Worm (Caenorhabditis elegans) whole organism, L4 larva: ENCODE data around the gene lgc-48.

Experiments used
- D1046.2 ChIP-seq: fragments of 200-800 bp; sonication (Bioruptor generic); IDR thresholded peaks from 2 replicates; pipeline ENCODE4 v1.3.6; 2022; ENCODE audit warnings: missing genetic modification characterization, missing compliant biosample characterization
- F10B5.3 ChIP-seq: sonication (generic microtip); optimal IDR thresholded peaks from 2 replicates; lab custom pipeline; 2016; ENCODE audit warnings: mild to moderate bottlenecking, missing genetic modification characterization, missing compliant biosample characterization
- F44E2.7 ChIP-seq: fragments of 200-800 bp; sonication (Bioruptor generic); IDR thresholded peaks from 2 replicates; pipeline ENCODE4 v2.1.2; 2022; ENCODE audit warnings: missing genetic modification characterization, missing compliant biosample characterization
- F49E8.2 ChIP-seq: sonication (generic microtip); optimal IDR thresholded peaks from 2 replicates; lab custom pipeline; 2016; ENCODE audit warnings: missing compliant biosample characterization, mild to moderate bottlenecking, missing genetic modification characterization, borderline replicate concordance
- T20F7.1 ChIP-seq: fragments of 200-800 bp; sonication (Bioruptor generic); optimal IDR thresholded peaks from 2 replicates; lab custom pipeline; 2018; ENCODE audit warnings: mild to moderate bottlenecking, missing genetic modification characterization, missing compliant biosample characterization
- T26A8.4 ChIP-seq: fragments of 200-800 bp; sonication (Bioruptor generic); IDR thresholded peaks from 2 replicates; pipeline ENCODE4 v1.3.6; 2022; ENCODE audit warnings: missing genetic modification characterization, missing compliant biosample characterization
- Y48G9A.11 ChIP-seq: fragments of 200-800 bp; sonication (Bioruptor generic); IDR thresholded peaks from 2 replicates; pipeline ENCODE4 v1.3.6; 2022; ENCODE audit warnings: missing genetic modification reagents, missing genetic modification characterization, missing compliant biosample characterization
- ZK337.2 ChIP-seq: fragments of 200-800 bp; sonication (Bioruptor generic); IDR thresholded peaks from 2 replicates; pipeline ENCODE4 v1.3.6; 2022; ENCODE audit warnings: missing genetic modification reagents, missing genetic modification characterization, missing compliant biosample characterization
- ama-1 ChIP-seq: fragments of 150-350 bp; optimal IDR thresholded peaks from 2 replicates; lab custom pipeline; 2014; ENCODE audit warnings: inconsistent platforms, mixed read lengths
- attf-4 ChIP-seq: sonication (generic microtip); optimal IDR thresholded peaks from 3 replicates; lab custom pipeline; 2017; ENCODE audit warnings: missing biosample characterization, missing genetic modification characterization
- ceh-44 ChIP-seq: fragments of 200-800 bp; sonication (Bioruptor generic); IDR thresholded peaks from 2 replicates; pipeline ENCODE4 v1.3.6; 2022; ENCODE audit warnings: missing genetic modification reagents, missing genetic modification characterization, missing compliant biosample characterization
- ces-1 ChIP-seq: fragments of 150-350 bp; sonication (generic microtip); optimal IDR thresholded peaks from 4 replicates; lab custom pipeline; 2014; ENCODE audit warnings: missing biosample characterization, missing genetic modification reagents, missing genetic modification characterization
- ctbp-1 ChIP-seq: fragments of 200-800 bp; sonication (Bioruptor generic); IDR thresholded peaks from 2 replicates; pipeline ENCODE4 v1.3.6; 2022; ENCODE audit warnings: missing genetic modification reagents, missing genetic modification characterization, missing compliant biosample characterization
- daf-19 ChIP-seq: fragments of 200-800 bp; sonication (Bioruptor generic); conservative IDR thresholded peaks from 2 replicates; pipeline ENCODE4 v1.3.6; 2022; ENCODE audit warnings: missing genetic modification characterization, missing compliant biosample characterization
- dmd-9 ChIP-seq: fragments of 200-800 bp; sonication (Bioruptor generic); IDR thresholded peaks from 2 replicates; pipeline ENCODE4 v1.3.6; 2022; ENCODE audit warnings: missing genetic modification reagents, missing genetic modification characterization, missing compliant biosample characterization
- dpl-1 ChIP-seq: fragments of 150-350 bp; optimal IDR thresholded peaks from 2 replicates; lab custom pipeline; 2014; ENCODE audit warnings: missing biosample characterization, missing genetic modification reagents, missing genetic modification characterization
- duxl-1 ChIP-seq: sonication (generic microtip); optimal IDR thresholded peaks from 2 replicates; lab custom pipeline; 2016; ENCODE audit warnings: mild to moderate bottlenecking, missing genetic modification characterization, moderate library complexity, missing compliant biosample characterization; ENCODE audit not compliant: poor library complexity
- egl-27 ChIP-seq: sonication (generic microtip); optimal IDR thresholded peaks from 3 replicates; lab custom pipeline; 2017; ENCODE audit warnings: missing biosample characterization, missing genetic modification reagents, missing genetic modification characterization
- hif-1 ChIP-seq, 2 experiments: sonication (generic microtip); optimal IDR thresholded peaks; 2 replicates each; lab custom pipeline; 2016 to 2017; ENCODE audit warnings: missing compliant biosample characterization in 2 of 2, missing genetic modification characterization in 2 of 2, missing genetic modification reagents in 2 of 2, missing genotype in 2 of 2, mild to moderate bottlenecking in 1 of 2
- hlh-11 ChIP-seq: fragments of 200-800 bp; sonication (Bioruptor generic); optimal IDR thresholded peaks from 2 replicates; lab custom pipeline; 2018; ENCODE audit warnings: mild to moderate bottlenecking, missing genetic modification characterization, missing compliant biosample characterization
- hlh-30 ChIP-seq: sonication (generic microtip); optimal IDR thresholded peaks from 2 replicates; lab custom pipeline; 2017; ENCODE audit warnings: antibody characterized with exemption, mild to moderate bottlenecking, missing genetic modification characterization, missing compliant biosample characterization; ENCODE audit not compliant: insufficient read depth
- lin-38 ChIP-seq: fragments of 200-800 bp; sonication (Bioruptor generic); IDR thresholded peaks from 2 replicates; pipeline ENCODE4 v1.3.6; 2022; ENCODE audit warnings: missing genetic modification reagents, missing genetic modification characterization, missing compliant biosample characterization
- lsy-2 ChIP-seq, 2 experiments: fragments of 150-350 bp in 1 of 2; sonication (generic microtip) in 1 of 2; optimal IDR thresholded peaks; 2 replicates each; lab custom pipeline; 2014 to 2017; ENCODE audit warnings: missing biosample characterization in 2 of 2, missing genetic modification characterization in 2 of 2
- madf-9 ChIP-seq: fragments of 200-800 bp; sonication (Bioruptor generic); conservative IDR thresholded peaks from 2 replicates; pipeline ENCODE4 v1.3.6; 2022; ENCODE audit warnings: missing genetic modification reagents, missing genetic modification characterization, missing compliant biosample characterization
- mep-1 ChIP-seq: fragments of 150-350 bp; sonication (generic microtip); optimal IDR thresholded peaks from 3 replicates; lab custom pipeline; 2014; ENCODE audit warnings: missing biosample characterization, missing genetic modification characterization
- mes-2 ChIP-seq: sonication (generic microtip); optimal IDR thresholded peaks from 2 replicates; lab custom pipeline; 2016; ENCODE audit warnings: missing genotype, mild to moderate bottlenecking, missing genetic modification characterization, missing compliant biosample characterization; ENCODE audit not compliant: poor library complexity, severe bottlenecking
- mxl-2 ChIP-seq: fragments of 200-800 bp; sonication (Bioruptor generic); conservative IDR thresholded peaks from 2 replicates; pipeline ENCODE4 v1.3.6; 2022; ENCODE audit warnings: missing genetic modification reagents, missing genetic modification characterization, missing compliant biosample characterization
- nhr-10 ChIP-seq: fragments of 150-350 bp; optimal IDR thresholded peaks from 2 replicates; lab custom pipeline; 2014; ENCODE audit warnings: missing biosample characterization, missing genetic modification characterization
- nhr-11 ChIP-seq: fragments of 150-350 bp; optimal IDR thresholded peaks from 2 replicates; lab custom pipeline; 2014; ENCODE audit warnings: missing biosample characterization, missing genetic modification characterization
- nhr-25 ChIP-seq: sonication (generic microtip); optimal IDR thresholded peaks from 2 replicates; lab custom pipeline; 2017; ENCODE audit warnings: missing genetic modification characterization, mild to moderate bottlenecking, missing compliant biosample characterization, antibody characterized with exemption, moderate library complexity, borderline replicate concordance; ENCODE audit not compliant: insufficient read depth
- nhr-28 ChIP-seq: fragments of 150-350 bp; optimal IDR thresholded peaks from 2 replicates; lab custom pipeline; 2014; ENCODE audit warnings: missing biosample characterization, missing genetic modification characterization
- nhr-42 ChIP-seq: fragments of 200-800 bp; sonication (Bioruptor generic); IDR thresholded peaks from 2 replicates; pipeline ENCODE4 v1.3.6; 2022; ENCODE audit warnings: missing genetic modification characterization, missing compliant biosample characterization
- nhr-6 ChIP-seq: fragments of 150-350 bp; optimal IDR thresholded peaks from 2 replicates; lab custom pipeline; 2014; ENCODE audit warnings: missing biosample characterization, missing genetic modification characterization
- set-16 ChIP-seq: fragments of 200-800 bp; sonication (Bioruptor generic); IDR thresholded peaks from 2 replicates; pipeline ENCODE4 v1.3.6; 2022; ENCODE audit warnings: missing genetic modification reagents, missing genetic modification characterization, missing compliant biosample characterization
- skn-1 ChIP-seq: fragments of 150-350 bp; optimal IDR thresholded peaks from 2 replicates; lab custom pipeline; 2014; ENCODE audit warnings: missing biosample characterization, missing genetic modification characterization
- tra-1 ChIP-seq: fragments of 200-800 bp; sonication (Bioruptor generic); IDR thresholded peaks from 2 replicates; pipeline ENCODE4 v1.3.6; 2022; ENCODE audit warnings: missing genetic modification reagents, missing genetic modification characterization, missing compliant biosample characterization
- unc-130 ChIP-seq: sonication (generic microtip); optimal IDR thresholded peaks from 2 replicates; lab custom pipeline; 2016; ENCODE audit warnings: missing genetic modification reagents, missing genetic modification characterization, missing compliant biosample characterization
- unc-39 ChIP-seq: sonication (generic microtip); optimal IDR thresholded peaks from 2 replicates; lab custom pipeline; 2017; ENCODE audit warnings: missing biosample characterization, missing genetic modification characterization
- zag-1 ChIP-seq: fragments of 150-350 bp; optimal IDR thresholded peaks from 2 replicates; lab custom pipeline; 2014; ENCODE audit warnings: missing biosample characterization, missing genetic modification characterization
- zip-2 ChIP-seq: fragments of 150-350 bp; optimal IDR thresholded peaks from 2 replicates; lab custom pipeline; 2014; ENCODE audit warnings: missing biosample characterization, missing genetic modification characterization
- ztf-11 ChIP-seq: fragments of 150-350 bp; optimal IDR thresholded peaks from 2 replicates; lab custom pipeline; 2014; ENCODE audit warnings: missing biosample characterization, missing genetic modification characterization
- ztf-7 ChIP-seq: fragments of 150-350 bp; optimal IDR thresholded peaks from 2 replicates; lab custom pipeline; 2014; ENCODE audit warnings: missing biosample characterization, missing genetic modification characterization

Gene lgc-48

ce11 chrV:13308616-13309015 lies 31.4 kb upstream of the lgc-48 start, which contains the start of gene C50B6.1 (continued):
- no peak for TF ChIP-seq F10B5.3
- no peak for TF ChIP-seq hif-1 (tag; optimal IDR thresholded peaks at IDR 0.05; lab: Kevin White, UChicago)

DNA sequence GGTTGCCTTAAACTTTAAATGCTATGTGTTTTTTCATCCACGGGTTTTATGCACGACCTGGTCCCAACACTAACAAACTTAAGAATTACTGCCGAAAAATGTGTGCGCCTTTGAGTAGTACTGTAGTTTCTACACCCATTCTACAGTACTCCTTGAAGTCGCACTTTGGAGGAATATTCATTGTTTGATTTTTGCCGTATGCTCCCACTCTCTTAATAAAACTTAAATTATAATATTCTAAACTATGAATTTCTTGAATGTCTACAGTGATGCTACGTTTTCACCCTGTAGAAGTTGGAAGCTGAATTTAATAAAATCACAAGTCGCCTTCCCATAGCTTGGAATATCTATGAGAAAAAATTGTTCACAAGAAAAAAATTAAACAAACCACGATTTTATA lies 30.2 kb upstream of the lgc-48 start:
- peak; percentile 22 for TF ChIP-seq unc-130 (GFP tag; lab: Kevin White, UChicago)
- no peak for TF ChIP-seq daf-19 (GFP tag; lab: Robert Waterston, UW)
- TF ChIP-seq, all 104 proteins: peak for 1

DNA sequence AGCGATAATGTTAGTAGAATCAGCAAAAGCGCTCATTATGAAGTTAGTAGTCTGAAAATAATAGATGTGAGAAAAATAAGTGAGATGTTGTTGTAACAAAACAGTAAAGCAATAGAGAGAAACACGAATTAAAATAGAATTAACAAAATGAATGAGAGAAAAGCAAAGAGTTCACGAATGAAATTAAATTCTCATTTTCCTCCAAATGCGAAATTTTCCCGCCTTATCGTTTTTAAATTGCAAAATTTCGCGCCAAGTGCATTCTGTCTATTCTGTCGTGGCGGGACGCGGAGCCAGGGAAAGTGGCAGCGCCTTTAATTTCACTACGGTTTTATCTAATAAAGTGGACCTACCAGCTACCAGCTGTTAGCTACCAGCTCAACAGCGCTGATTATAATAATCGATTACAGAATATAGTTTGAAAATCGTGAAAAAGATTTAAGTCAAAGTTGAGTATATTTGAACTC lies 27.8 kb upstream of the lgc-48 start, which contains the start of gene nasp-2:
TSS of gene nasp-2 (minus strand) at position 51 of the 467 bp plus-strand sequence.
- peak; percentile 81 for TF ChIP-seq T20F7.1 (GFP tag; lab: Kevin White, UChicago)
- no peak for TF ChIP-seq D1046.2 (GFP tag; lab: Robert Waterston, UW)
- 0 out of 2 replicates have a peak, but pooled peaks have one; percentile 8 for TF ChIP-seq tra-1 (GFP tag; lab: Robert Waterston, UW)
- TF ChIP-seq skn-1, result no peak
- no peak for TF ChIP-seq nhr-42 (GFP tag; lab: Robert Waterston, UW)
- peak; percentile 51; the same call in 1 of the 2 replicates for TF ChIP-seq ZK337.2 (GFP tag; lab: Robert Waterston, UW)
- peak; percentile 79 for TF ChIP-seq lin-38 (GFP tag; lab: Robert Waterston, UW)
- TF ChIP-seq nhr-6 (tag; lab: Kevin White, UChicago), result peak; percentile 77
- peak; percentile 91 for TF ChIP-seq F49E8.2 (tag; lab: Kevin White, UChicago)
- no peak for TF ChIP-seq ctbp-1 (GFP tag; lab: Robert Waterston, UW)
- TF ChIP-seq dpl-1 (GFP tag; lab: Kevin White, UChicago), result peak; percentile 63
- no peak for TF ChIP-seq lsy-2 (tag; optimal IDR thresholded peaks at IDR 0.05; lab: Kevin White, UChicago)
- no peak for TF ChIP-seq unc-39 (tag; lab: Kevin White, UChicago)
- peak; percentile 63 for TF ChIP-seq mes-2 (tag; lab: Kevin White, UChicago)
- 0 out of 2 replicates have a peak, but pooled peaks have one; percentile 43 for TF ChIP-seq dmd-9
- peak; percentile 87 for TF ChIP-seq unc-130 (GFP tag; lab: Kevin White, UChicago)
- TF ChIP-seq Y48G9A.11 (GFP tag; lab: Robert Waterston, UW), result peak; percentile 97
- TF ChIP-seq F44E2.7 (GFP tag; lab: Robert Waterston, UW), result no peak

ce11 chrV:13313045-13313623 lies 26.9 kb upstream of the lgc-48 start, which contains the start of gene C50B6.3:
C50B6.3 (plus strand) TSS chrV:13313573.
- peak; percentile 71 for TF ChIP-seq lin-38 (GFP tag; lab: Robert Waterston, UW)
- no peak for TF ChIP-seq madf-9 (GFP tag; lab: Robert Waterston, UW)
- no peak for TF ChIP-seq mxl-2 (GFP tag; lab: Robert Waterston, UW)
- no peak for TF ChIP-seq attf-4 (tag; lab: Kevin White, UChicago)
- no peak for TF ChIP-seq ces-1 (GFP tag; lab: Kevin White, UChicago)
- TF ChIP-seq nhr-25 (tag; lab: Kevin White, UChicago), result peak; percentile 5
- TF ChIP-seq zip-2 (tag; lab: Kevin White, UChicago), result peak; percentile 1
- TF ChIP-seq egl-27 (tag; lab: Kevin White, UChicago), result no peak
- TF ChIP-seq ctbp-1 (GFP tag; lab: Robert Waterston, UW), result no peak
- TF ChIP-seq duxl-1 (tag; lab: Kevin White, UChicago), result peak; percentile 83
- TF ChIP-seq set-16 (GFP tag; lab: Robert Waterston, UW), result no peak
- TF ChIP-seq ztf-7 (tag; lab: Kevin White, UChicago), result no peak
- TF ChIP-seq lsy-2 (tag; optimal IDR thresholded peaks at IDR 0.05; lab: Kevin White, UChicago), result peak in 1 of 2 experiments; percentile 93
- TF ChIP-seq T26A8.4 (GFP tag; lab: Robert Waterston, UW), result 0 out of 2 replicates have a peak, but pooled peaks have one; percentile 44
- TF ChIP-seq ztf-11 (tag; lab: Kevin White, UChicago), result no peak
- TF ChIP-seq Y48G9A.11 (GFP tag; lab: Robert Waterston, UW), result peak; percentile 96
- TF ChIP-seq nhr-11 (tag; lab: Kevin White, UChicago), result no peak
- no peak for TF ChIP-seq nhr-10 (tag; lab: Kevin White, UChicago)
- TF ChIP-seq ama-1 (lab: Kevin White, UChicago), result no peak
- TF ChIP-seq nhr-28, result peak; percentile 20
- peak; percentile 65 for TF ChIP-seq hlh-30
- TF ChIP-seq ceh-44 (GFP tag; lab: Robert Waterston, UW), result no peak
- TF ChIP-seq mep-1 (tag; lab: Kevin White, UChicago), result peak; percentile 67
- peak in 1 of 2 experiments; percentile 83 for TF ChIP-seq hif-1 (tag; optimal IDR thresholded peaks at IDR 0.05; lab: Kevin White, UChicago)
- TF ChIP-seq mes-2 (tag; lab: Kevin White, UChicago), result peak; percentile 99
- TF ChIP-seq hlh-11, result peak; percentile 41
- TF ChIP-seq zag-1 (tag; lab: Kevin White, UChicago), result no peak
- peak; percentile 97 for TF ChIP-seq nhr-6 (tag; lab: Kevin White, UChicago)
- TF ChIP-seq daf-19 (GFP tag; lab: Robert Waterston, UW), result no peak
